Worm (Caenorhabditis elegans) whole organism, L2 larva: ENCODE data around the gene zig-4.

Experiments used
- C34F6.9 ChIP-seq: fragments of 150-350 bp; optimal IDR thresholded peaks from 2 replicates; lab custom pipeline; 2014; ENCODE audit warnings: missing biosample characterization, missing genetic modification characterization
- F13H6.1 ChIP-seq: sonication (generic microtip); optimal IDR thresholded peaks from 2 replicates; lab custom pipeline; 2016; ENCODE audit warnings: missing genetic modification characterization, missing compliant biosample characterization
- R02D3.7 ChIP-seq: fragments of 150-350 bp; optimal IDR thresholded peaks from 2 replicates; lab custom pipeline; 2014; ENCODE audit warnings: missing biosample characterization, missing genetic modification characterization
- Y55F3AM.14 ChIP-seq: fragments of 200-800 bp; sonication (Bioruptor generic); optimal IDR thresholded peaks from 2 replicates; lab custom pipeline; 2018; ENCODE audit warnings: mild to moderate bottlenecking, missing genetic modification characterization, missing compliant biosample characterization
- ZK546.5 ChIP-seq: sonication (generic microtip); optimal IDR thresholded peaks from 2 replicates; lab custom pipeline; 2017; ENCODE audit warnings: missing biosample characterization, missing genetic modification characterization
- alr-1 ChIP-seq: fragments of 150-350 bp; optimal IDR thresholded peaks from 2 replicates; lab custom pipeline; 2014; ENCODE audit warnings: missing biosample characterization, missing genetic modification characterization
- aly-2 ChIP-seq: fragments of 150-350 bp; optimal IDR thresholded peaks from 2 replicates; lab custom pipeline; 2014; ENCODE audit warnings: missing biosample characterization, missing genetic modification characterization
- ama-1 ChIP-seq: fragments of 150-350 bp; optimal IDR thresholded peaks from 2 replicates; lab custom pipeline; 2018; ENCODE audit warnings: inconsistent platforms
- crh-2 ChIP-seq: sonication (generic microtip); optimal IDR thresholded peaks from 2 replicates; lab custom pipeline; 2017; ENCODE audit warnings: missing biosample characterization, missing genetic modification characterization
- dmd-4 ChIP-seq: sonication (generic microtip); optimal IDR thresholded peaks from 2 replicates; lab custom pipeline; 2017; ENCODE audit warnings: missing biosample characterization, missing genetic modification characterization
- egl-27 ChIP-seq: sonication (generic microtip); optimal IDR thresholded peaks from 3 replicates; lab custom pipeline; 2017; ENCODE audit warnings: missing biosample characterization, missing genetic modification reagents, missing genetic modification characterization
- elt-1 ChIP-seq: fragments of 150-350 bp; optimal IDR thresholded peaks from 2 replicates; lab custom pipeline; 2014; ENCODE audit warnings: missing biosample characterization, missing genetic modification characterization
- elt-3 ChIP-seq: sonication (generic microtip); optimal IDR thresholded peaks from 2 replicates; lab custom pipeline; 2017; ENCODE audit warnings: missing biosample characterization, missing genetic modification characterization
- fos-1 ChIP-seq: fragments of 150-350 bp; optimal IDR thresholded peaks from 2 replicates; lab custom pipeline; 2014; ENCODE audit warnings: missing biosample characterization, missing genetic modification characterization
- lin-11 ChIP-seq: fragments of 150-350 bp; sonication (generic microtip); optimal IDR thresholded peaks from 2 replicates; lab custom pipeline; 2014; ENCODE audit warnings: missing biosample characterization, missing genetic modification characterization, inconsistent platforms, mixed read lengths
- lin-13 ChIP-seq: fragments of 150-350 bp; optimal IDR thresholded peaks from 2 replicates; lab custom pipeline; 2014; ENCODE audit warnings: missing biosample characterization, missing genetic modification reagents, missing genetic modification characterization
- mab-5 ChIP-seq: fragments of 150-350 bp; optimal IDR thresholded peaks from 2 replicates; lab custom pipeline; 2014; ENCODE audit warnings: missing biosample characterization, missing genetic modification characterization
- mbf-1 ChIP-seq: sonication (generic microtip); optimal IDR thresholded peaks from 2 replicates; lab custom pipeline; 2017; ENCODE audit warnings: missing biosample characterization, missing genetic modification characterization
- nhr-10 ChIP-seq: sonication (generic microtip); optimal IDR thresholded peaks from 2 replicates; lab custom pipeline; 2017; ENCODE audit warnings: missing biosample characterization, missing genetic modification characterization
- nhr-11 ChIP-seq: fragments of 150-350 bp; optimal IDR thresholded peaks from 2 replicates; lab custom pipeline; 2014; ENCODE audit warnings: missing biosample characterization, missing genetic modification characterization
- nhr-12 ChIP-seq: fragments of 150-350 bp; optimal IDR thresholded peaks from 2 replicates; lab custom pipeline; 2014; ENCODE audit warnings: missing biosample characterization, missing genetic modification characterization
- nhr-129 ChIP-seq: fragments of 150-350 bp; optimal IDR thresholded peaks from 2 replicates; lab custom pipeline; 2014; ENCODE audit warnings: missing biosample characterization, missing genetic modification characterization
- nhr-21 ChIP-seq: fragments of 150-350 bp; optimal IDR thresholded peaks from 2 replicates; lab custom pipeline; 2014; ENCODE audit warnings: missing biosample characterization, missing genetic modification characterization
- nhr-23 ChIP-seq: fragments of 150-350 bp; optimal IDR thresholded peaks from 2 replicates; lab custom pipeline; 2014; ENCODE audit warnings: missing biosample characterization, missing genetic modification reagents, missing genetic modification characterization
- nhr-237 ChIP-seq: fragments of 150-350 bp; optimal IDR thresholded peaks from 2 replicates; lab custom pipeline; 2014; ENCODE audit warnings: missing biosample characterization, missing genetic modification characterization
- nhr-77 ChIP-seq: fragments of 150-350 bp; optimal IDR thresholded peaks from 2 replicates; lab custom pipeline; 2014; ENCODE audit warnings: missing biosample characterization, missing genetic modification characterization
- sem-4 ChIP-seq: fragments of 150-350 bp; optimal IDR thresholded peaks from 2 replicates; lab custom pipeline; 2014; ENCODE audit warnings: missing biosample characterization, missing genetic modification reagents, missing genetic modification characterization
- skn-1 ChIP-seq: sonication (generic microtip); optimal IDR thresholded peaks from 2 replicates; lab custom pipeline; 2017; ENCODE audit warnings: missing biosample characterization, missing genetic modification characterization
- sma-3 ChIP-seq: sonication (generic microtip); optimal IDR thresholded peaks from 2 replicates; lab custom pipeline; 2016; ENCODE audit warnings: missing genetic modification reagents, missing genetic modification characterization, missing compliant biosample characterization
- sma-9 ChIP-seq, 2 experiments: fragments of 150-350 bp in 1 of 2; sonication (generic microtip) in 1 of 2; optimal IDR thresholded peaks; 2 replicates each; lab custom pipeline; 2014 to 2016; ENCODE audit warnings: missing genetic modification characterization in 2 of 2, mild to moderate bottlenecking in 1 of 2, missing biosample characterization in 1 of 2, missing compliant biosample characterization in 1 of 2, missing genetic modification reagents in 1 of 2, moderate library complexity in 1 of 2
- ztf-1 ChIP-seq: fragments of 200-800 bp; sonication (Bioruptor generic); conservative IDR thresholded peaks from 2 replicates; pipeline ENCODE4 v1.3.6; 2022; ENCODE audit warnings: missing genetic modification characterization, missing compliant biosample characterization
- ztf-11 ChIP-seq: sonication (generic microtip); optimal IDR thresholded peaks from 2 replicates; lab custom pipeline; 2017; ENCODE audit warnings: missing biosample characterization, missing genetic modification characterization

zig-4 gene

DNA sequence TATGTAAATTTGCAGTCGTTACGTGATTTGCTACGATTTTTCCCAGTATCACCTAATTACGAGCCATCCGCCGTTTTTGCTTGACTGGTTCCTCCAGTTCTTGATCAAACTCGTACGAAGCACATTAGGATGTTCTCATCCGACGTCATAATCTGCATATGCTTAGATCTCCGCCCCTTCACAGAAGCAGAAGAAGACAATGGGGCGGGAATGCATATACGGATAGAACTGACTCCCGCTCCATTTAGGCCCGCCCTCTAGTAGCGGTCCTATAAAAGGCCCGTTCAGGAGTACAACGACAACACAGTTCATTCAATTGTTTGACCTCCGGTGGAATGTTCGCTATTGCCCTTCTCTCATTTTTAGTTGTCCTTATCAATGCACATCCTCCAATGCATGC, at the start of gene zig-4:
zig-4 (plus strand) TSS at position 301 of the 400 bp plus-strand sequence.
- TF ChIP-seq alr-1 (tag; lab: Kevin White, UChicago): no peak
- TF ChIP-seq lin-13 (GFP tag; lab: Kevin White, UChicago): no peak
- no peak for TF ChIP-seq crh-2 (tag; lab: Kevin White, UChicago)
- no peak for TF ChIP-seq nhr-23 (tag; lab: Kevin White, UChicago)
- no peak for TF ChIP-seq ztf-1
- TF ChIP-seq nhr-21 (tag; lab: Kevin White, UChicago): no peak
- no peak for TF ChIP-seq Y55F3AM.14 (GFP tag; lab: Kevin White, UChicago)
- no peak for TF ChIP-seq sem-4 (tag; lab: Kevin White, UChicago)
- no peak for TF ChIP-seq nhr-12 (tag; lab: Kevin White, UChicago)
- TF ChIP-seq nhr-129: no peak

DNA sequence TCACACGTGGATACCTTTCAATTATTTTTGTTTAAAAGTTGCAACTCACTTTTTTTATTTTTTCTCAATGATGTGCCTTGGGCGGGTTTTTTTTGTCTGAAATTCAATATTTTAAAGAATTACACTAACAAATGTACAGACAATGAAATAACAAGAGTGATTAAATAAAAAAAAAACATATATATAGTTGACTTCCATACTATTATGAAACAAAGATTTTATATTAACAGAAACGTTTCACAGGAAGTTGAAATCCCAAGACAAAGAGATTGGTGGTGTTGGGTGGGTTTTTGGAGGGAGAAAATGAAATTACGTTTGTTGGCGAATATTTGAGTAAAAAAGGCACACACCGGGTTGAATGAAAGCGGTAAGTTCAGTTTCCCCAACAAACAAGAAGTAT, 49.4 kb upstream of the zig-4 start, which contains the start of gene cca-1:
cca-1 (minus strand) TSS at position 101 of the 400 bp plus-strand sequence.
- TF ChIP-seq nhr-77 (tag; lab: Kevin White, UChicago) (no peak), nhr-23 (tag; lab: Kevin White, UChicago) (no peak), ama-1 (no peak), elt-1 (tag; lab: Kevin White, UChicago) (no peak), elt-3 (tag; lab: Kevin White, UChicago) (no peak), skn-1 (tag; lab: Kevin White, UChicago) (no peak), mbf-1 (no peak), sma-9 (GFP tag; optimal IDR thresholded peaks at IDR 0.05; lab: Kevin White, UChicago) (no peak), sma-9 (tag; optimal IDR thresholded peaks at IDR 0.05; lab: Kevin White, UChicago) (no peak), ztf-11 (tag; lab: Kevin White, UChicago) (no peak), ZK546.5 (tag; lab: Kevin White, UChicago) (no peak), nhr-21 (tag; lab: Kevin White, UChicago) (no peak), egl-27 (tag; lab: Kevin White, UChicago) (no peak), nhr-11 (tag; lab: Kevin White, UChicago) (no peak), ztf-1 (no peak), F13H6.1 (tag; lab: Kevin White, UChicago) (no peak)

- TF ChIP-seq nhr-21 (tag; lab: Kevin White, UChicago): peak; percentile 6
- no peak for TF ChIP-seq mab-5 (tag; lab: Kevin White, UChicago)
- TF ChIP-seq, all 48 proteins: peak for 1
These were observed 44.4 kb upstream of the zig-4 start, which contains the start of gene C39D10.8 for ce11 chrX:7880848-7881247. Gene C39D10.8 (minus strand): TSS chrX:7880948.

- no peak for TF ChIP-seq nhr-12 (tag; lab: Kevin White, UChicago)
- TF ChIP-seq ama-1: no peak
- no peak for TF ChIP-seq elt-1 (tag; lab: Kevin White, UChicago)
- no peak for TF ChIP-seq aly-2
- no peak for TF ChIP-seq ztf-1
- no peak for TF ChIP-seq R02D3.7
- no peak for TF ChIP-seq dmd-4 (tag; lab: Kevin White, UChicago)
- TF ChIP-seq sma-3 (GFP tag; lab: Kevin White, UChicago): no peak
- no peak for TF ChIP-seq lin-13 (GFP tag; lab: Kevin White, UChicago)
- no peak for TF ChIP-seq alr-1 (tag; lab: Kevin White, UChicago)
- TF ChIP-seq Y55F3AM.14 (GFP tag; lab: Kevin White, UChicago): no peak
- no peak for TF ChIP-seq ZK546.5 (tag; lab: Kevin White, UChicago)
- no peak for TF ChIP-seq F13H6.1 (tag; lab: Kevin White, UChicago)
These were observed 43.9 kb upstream of the zig-4 start for ce11 chrX:7881307-7881706.

DNA sequence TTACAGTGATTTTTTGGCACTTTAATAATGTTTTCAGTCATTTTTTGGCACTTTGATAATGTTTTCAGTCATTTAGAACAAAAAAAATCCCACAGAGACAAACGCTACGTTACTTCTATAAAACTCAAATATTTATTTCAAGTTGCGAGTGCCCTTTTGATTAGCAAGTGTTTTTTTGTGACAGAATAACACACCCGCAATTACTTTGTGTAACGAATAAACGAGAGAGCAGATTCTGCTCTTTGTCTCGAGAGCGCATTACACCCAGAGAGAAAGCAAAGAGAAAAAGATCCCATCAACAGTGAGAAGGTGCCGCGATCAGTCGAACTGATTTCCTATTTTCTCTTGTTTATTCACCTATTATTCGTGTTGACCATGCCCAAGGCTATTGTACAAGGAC, 41.2 kb upstream of the zig-4 start, which contains the start of gene pcyt-2.2:
pcyt-2.2 (plus strand) TSS at position 301 of the 400 bp plus-strand sequence.
- no peak for TF ChIP-seq mab-5 (tag; lab: Kevin White, UChicago)
- TF ChIP-seq nhr-10: no peak
- TF ChIP-seq elt-1 (tag; lab: Kevin White, UChicago): no peak
- no peak for TF ChIP-seq C34F6.9 (tag; lab: Kevin White, UChicago)
- no peak for TF ChIP-seq fos-1 (tag; lab: Kevin White, UChicago)
- no peak for TF ChIP-seq elt-3 (tag; lab: Kevin White, UChicago)
- TF ChIP-seq nhr-237: no peak
- no peak for TF ChIP-seq ztf-11 (tag; lab: Kevin White, UChicago)
- no peak for TF ChIP-seq F13H6.1 (tag; lab: Kevin White, UChicago)
- no peak for TF ChIP-seq nhr-12 (tag; lab: Kevin White, UChicago)

DNA sequence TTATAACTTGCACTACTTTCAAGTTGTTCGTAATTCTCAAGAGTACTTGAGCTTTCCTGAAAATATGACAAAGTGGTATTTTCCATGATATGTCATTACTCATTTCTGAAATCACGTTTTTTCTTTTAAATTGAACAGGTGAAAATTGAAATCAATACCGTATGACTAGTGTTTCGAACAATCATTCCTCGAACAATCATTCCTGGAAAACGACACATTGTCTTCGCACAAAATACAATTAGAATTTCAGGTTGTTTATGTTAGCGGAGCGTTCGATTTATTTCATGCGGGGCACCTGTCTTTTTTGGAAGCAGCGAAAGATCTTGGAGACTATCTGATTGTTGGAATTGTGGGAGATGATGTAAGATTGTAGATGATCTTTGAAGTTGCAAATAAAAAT, 39.0 kb upstream of the zig-4 start:
- TF ChIP-seq lin-11 (no peak), F13H6.1 (tag; lab: Kevin White, UChicago) (no peak), egl-27 (tag; lab: Kevin White, UChicago) (no peak), dmd-4 (tag; lab: Kevin White, UChicago) (no peak)
